Fruit fly (Drosophila melanogaster) Kc167 (cell line): ENCODE data around the gene CG14210.

Experiments used
- Myc ChIP-seq: fragments of >200 bp; optimal IDR thresholded peaks from 2 replicates; lab custom pipeline; 2017; ENCODE audit warnings: missing external identifiers
- h ChIP-seq: fragments of >200 bp; optimal IDR thresholded peaks from 3 replicates; lab custom pipeline; 2018; ENCODE audit warnings: missing external identifiers
- insv ChIP-seq: fragments of >200 bp; optimal IDR thresholded peaks from 3 replicates; lab custom pipeline; 2018; ENCODE audit warnings: missing external identifiers
- psq ChIP-seq: fragments of >200 bp; optimal IDR thresholded peaks from 2 replicates; lab custom pipeline; 2017; ENCODE audit warnings: missing external identifiers
- ttk ChIP-seq: sonication (Bioruptor generic); optimal IDR thresholded peaks from 2 replicates; lab custom pipeline; 2017; ENCODE audit warnings: missing external identifiers

dm6 chrX:19603953-19604352 is 12.0 kb upstream of the CG14210 start:
- TF ChIP-seq h (lab: Kevin White, UChicago) (no peak), Myc (lab: Kevin White, UChicago) (no peak), insv (lab: Kevin White, UChicago) (no peak), psq (no peak), ttk (lab: Kevin White, UChicago) (no peak)
